Worm (Caenorhabditis elegans): ENCODE measurements around the gene srbc-12.
"Not testable (repeated sequence)": the region's sequence is repeated elsewhere in the genome, so short reads cannot be mapped to it uniquely, and the experiment has no call there.

DNA sequence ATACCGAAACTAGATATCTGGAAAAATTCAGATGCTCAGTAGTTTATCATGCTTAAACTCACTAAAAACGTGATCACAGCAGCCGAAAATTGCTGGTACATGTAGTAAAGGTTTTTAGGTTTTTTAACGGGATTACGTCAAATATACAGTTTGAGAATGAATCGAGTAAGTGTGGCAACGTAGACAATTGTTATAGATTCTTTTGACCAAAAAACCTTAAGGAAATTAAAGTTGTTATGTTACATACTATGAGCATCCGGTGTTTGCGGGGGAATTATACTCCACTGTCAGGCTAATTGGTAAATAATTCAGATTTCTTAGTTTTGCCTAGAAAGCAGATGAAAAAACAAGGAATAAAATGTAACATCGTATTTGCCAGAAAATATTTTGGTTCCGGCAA, 29.0 kb upstream of the srbc-12 start, which contains the start of gene srx-32:
- TF ChIP-seq ama-1 (optimal IDR thresholded peaks at IDR 0.05); sea-1 (GFP tag; conservative IDR thresholded peaks at IDR 0.05); B0310.2 (tag; optimal IDR thresholded peaks at IDR 0.05); tbx-11 (GFP tag; IDR thresholded peaks at IDR 0.05); hmbx-1 (tag; optimal IDR thresholded peaks at IDR 0.05); hmg-4 (GFP tag; optimal IDR thresholded peaks at IDR 0.05); ceh-13 (GFP tag; optimal IDR thresholded peaks at IDR 0.05); tra-4 (tag; optimal IDR thresholded peaks at IDR 0.05): not testable (repeated sequence)

All from whole organism, early embryonic.